Worm (Caenorhabditis elegans) whole organism, late embryonic: Measurements from ENCODE around the gene Y22D7AL.3.

Experiments used
- F13H6.1 ChIP-seq: sonication (generic microtip); optimal IDR thresholded peaks from 2 replicates; lab custom pipeline; 2016; ENCODE audit warnings: missing genetic modification characterization, missing compliant biosample characterization
- K02D7.2 ChIP-seq: sonication (generic microtip); optimal IDR thresholded peaks from 2 replicates; lab custom pipeline; 2017; ENCODE audit warnings: mild to moderate bottlenecking, missing genetic modification characterization, missing compliant biosample characterization
- Y22D7AL.16 ChIP-seq: sonication (generic microtip); optimal IDR thresholded peaks from 2 replicates; lab custom pipeline; 2016; ENCODE audit warnings: missing genetic modification characterization, missing compliant biosample characterization
- ahr-1 ChIP-seq: sonication (generic microtip); optimal IDR thresholded peaks from 2 replicates; lab custom pipeline; 2016; ENCODE audit warnings: missing genetic modification characterization, missing compliant biosample characterization
- ama-1 ChIP-seq: fragments of 150-350 bp; optimal IDR thresholded peaks from 2 replicates; lab custom pipeline; 2014
- ceh-18 ChIP-seq: sonication (generic microtip); optimal IDR thresholded peaks from 2 replicates; lab custom pipeline; 2016; ENCODE audit warnings: missing genetic modification characterization, missing compliant biosample characterization
- ceh-22 ChIP-seq: sonication (generic microtip); optimal IDR thresholded peaks from 2 replicates; lab custom pipeline; 2017; ENCODE audit warnings: missing biosample characterization, missing genetic modification characterization
- ceh-24 ChIP-seq: sonication (generic microtip); optimal IDR thresholded peaks from 2 replicates; lab custom pipeline; 2016; ENCODE audit warnings: mild to moderate bottlenecking, missing genetic modification characterization, missing compliant biosample characterization
- ceh-30 ChIP-seq: fragments of 150-350 bp; optimal IDR thresholded peaks from 2 replicates; lab custom pipeline; 2014; ENCODE audit warnings: missing biosample characterization, missing genetic modification characterization
- ceh-31 ChIP-seq: sonication (generic microtip); optimal IDR thresholded peaks from 2 replicates; lab custom pipeline; 2016; ENCODE audit warnings: missing genetic modification characterization, missing compliant biosample characterization
- ceh-48 ChIP-seq: sonication (generic microtip); optimal IDR thresholded peaks from 2 replicates; lab custom pipeline; 2016; ENCODE audit warnings: missing genetic modification characterization, inconsistent platforms, missing compliant biosample characterization
- ceh-6 ChIP-seq: fragments of 200-800 bp; sonication (Bioruptor generic); optimal IDR thresholded peaks from 2 replicates; lab custom pipeline; 2018; ENCODE audit warnings: mild to moderate bottlenecking, missing genetic modification characterization, missing compliant biosample characterization
- che-1 ChIP-seq: sonication (generic microtip); optimal IDR thresholded peaks from 2 replicates; lab custom pipeline; 2016; ENCODE audit warnings: mild to moderate bottlenecking, missing genetic modification characterization, missing compliant biosample characterization
- dmd-4 ChIP-seq: sonication (generic microtip); optimal IDR thresholded peaks from 2 replicates; lab custom pipeline; 2016; ENCODE audit warnings: borderline replicate concordance, missing genetic modification characterization, missing compliant biosample characterization
- elt-2 ChIP-seq: sonication (generic microtip); optimal IDR thresholded peaks from 2 replicates; lab custom pipeline; 2016; ENCODE audit warnings: missing genetic modification reagents, missing genetic modification characterization, missing compliant biosample characterization
- ets-4 ChIP-seq: sonication (generic microtip); optimal IDR thresholded peaks from 2 replicates; lab custom pipeline; 2016; ENCODE audit warnings: missing genetic modification characterization, missing compliant biosample characterization
- eyg-1 ChIP-seq: sonication (generic microtip); optimal IDR thresholded peaks from 2 replicates; lab custom pipeline; 2016; ENCODE audit warnings: missing genotype, missing genetic modification characterization, missing compliant biosample characterization
- fax-1 ChIP-seq: sonication (generic microtip); optimal IDR thresholded peaks from 2 replicates; lab custom pipeline; 2016; ENCODE audit warnings: missing genotype, missing genetic modification characterization, missing compliant biosample characterization
- fkh-10 ChIP-seq: fragments of 150-350 bp; optimal IDR thresholded peaks from 2 replicates; lab custom pipeline; 2014; ENCODE audit warnings: missing biosample characterization, missing genetic modification reagents, missing genetic modification characterization
- fkh-6 ChIP-seq: sonication (generic microtip); optimal IDR thresholded peaks from 2 replicates; lab custom pipeline; 2016; ENCODE audit warnings: missing genetic modification characterization, missing compliant biosample characterization
- gmeb-2 ChIP-seq: sonication (generic microtip); optimal IDR thresholded peaks from 2 replicates; lab custom pipeline; 2016; ENCODE audit warnings: missing genetic modification characterization, inconsistent platforms, missing compliant biosample characterization
- hlh-30 ChIP-seq: sonication (generic microtip); optimal IDR thresholded peaks from 2 replicates; lab custom pipeline; 2017; ENCODE audit warnings: antibody characterized with exemption, missing genetic modification characterization, missing compliant biosample characterization; ENCODE audit not compliant: insufficient read depth
- hlh-8 ChIP-seq: sonication (generic microtip); optimal IDR thresholded peaks from 2 replicates; lab custom pipeline; 2016; ENCODE audit warnings: missing genotype, missing genetic modification characterization, missing compliant biosample characterization
- lin-11 ChIP-seq: fragments of 200-800 bp; sonication (Bioruptor generic); optimal IDR thresholded peaks from 2 replicates; lab custom pipeline; 2018; ENCODE audit warnings: mild to moderate bottlenecking, missing genetic modification characterization, missing compliant biosample characterization
- mec-3 ChIP-seq: sonication (generic microtip); optimal IDR thresholded peaks from 2 replicates; lab custom pipeline; 2016; ENCODE audit warnings: borderline replicate concordance, missing genetic modification characterization, missing compliant biosample characterization
- nfya-1 ChIP-seq: sonication (generic microtip); optimal IDR thresholded peaks from 2 replicates; lab custom pipeline; 2017; ENCODE audit warnings: missing genetic modification characterization, mild to moderate bottlenecking, missing compliant biosample characterization, antibody characterized with exemption, moderate library complexity
- nhr-232 ChIP-seq: sonication (generic microtip); optimal IDR thresholded peaks from 2 replicates; lab custom pipeline; 2016; ENCODE audit warnings: missing genetic modification characterization, missing compliant biosample characterization
- npax-4 ChIP-seq: sonication (generic microtip); optimal IDR thresholded peaks from 2 replicates; lab custom pipeline; 2016; ENCODE audit warnings: missing genetic modification characterization, missing compliant biosample characterization
- pag-3 ChIP-seq: sonication (generic microtip); optimal IDR thresholded peaks from 2 replicates; lab custom pipeline; 2016; ENCODE audit warnings: missing compliant biosample characterization, missing genetic modification characterization, borderline replicate concordance
- pat-9 ChIP-seq: fragments of 200-800 bp; sonication (Bioruptor generic); optimal IDR thresholded peaks from 2 replicates; lab custom pipeline; 2018; ENCODE audit warnings: mild to moderate bottlenecking, missing genetic modification characterization, moderate library complexity, missing compliant biosample characterization
- pax-1 ChIP-seq: fragments of 150-350 bp; optimal IDR thresholded peaks from 2 replicates; lab custom pipeline; 2014; ENCODE audit warnings: missing biosample characterization, missing genetic modification characterization
- pqm-1 ChIP-seq: sonication (generic microtip); optimal IDR thresholded peaks from 2 replicates; lab custom pipeline; 2016; ENCODE audit warnings: missing genetic modification characterization, missing compliant biosample characterization
- ref-2 ChIP-seq: sonication (generic microtip); optimal IDR thresholded peaks from 2 replicates; lab custom pipeline; 2016; ENCODE audit warnings: missing genetic modification characterization, missing compliant biosample characterization
- rnt-1 ChIP-seq: sonication (generic microtip); optimal IDR thresholded peaks from 2 replicates; lab custom pipeline; 2016; ENCODE audit warnings: missing genetic modification characterization, missing compliant biosample characterization
- sox-4 ChIP-seq: sonication (generic microtip); optimal IDR thresholded peaks from 2 replicates; lab custom pipeline; 2017; ENCODE audit warnings: mild to moderate bottlenecking, missing genetic modification characterization, inconsistent platforms, missing compliant biosample characterization
- syd-9 ChIP-seq: sonication (generic microtip); optimal IDR thresholded peaks from 2 replicates; lab custom pipeline; 2016; ENCODE audit warnings: mild to moderate bottlenecking, missing genetic modification characterization, moderate library complexity, missing compliant biosample characterization
- unc-3 ChIP-seq, 2 experiments: fragments of 200-800 bp in 1 of 2; sonication (Bioruptor generic) in 1 of 2; sonication (generic microtip) in 1 of 2; conservative IDR thresholded peaks in 1 of 2; optimal IDR thresholded peaks in 1 of 2; 2 replicates each; pipeline versions ENCODE4 v1.3.6 to Lab custom; 2016 to 2022; ENCODE audit warnings: missing compliant biosample characterization in 2 of 2, missing genetic modification characterization in 2 of 2, missing genetic modification reagents in 1 of 2
- unc-42 ChIP-seq: sonication (generic microtip); optimal IDR thresholded peaks from 2 replicates; lab custom pipeline; 2016; ENCODE audit warnings: missing genotype, missing genetic modification characterization, missing compliant biosample characterization
- unc-55 ChIP-seq: sonication (generic microtip); optimal IDR thresholded peaks from 2 replicates; lab custom pipeline; 2017; ENCODE audit warnings: missing biosample characterization, missing genetic modification reagents, missing genetic modification characterization
- unc-86 ChIP-seq: sonication (generic microtip); optimal IDR thresholded peaks from 2 replicates; lab custom pipeline; 2016; ENCODE audit warnings: missing genetic modification characterization, missing compliant biosample characterization
- zip-5 ChIP-seq: sonication (generic microtip); optimal IDR thresholded peaks from 2 replicates; lab custom pipeline; 2016; ENCODE audit warnings: missing genetic modification characterization, missing compliant biosample characterization
- ztf-16 ChIP-seq: sonication (generic microtip); optimal IDR thresholded peaks from 2 replicates; lab custom pipeline; 2017; ENCODE audit warnings: missing genetic modification characterization, missing compliant biosample characterization

Gene Y22D7AL.3

DNA sequence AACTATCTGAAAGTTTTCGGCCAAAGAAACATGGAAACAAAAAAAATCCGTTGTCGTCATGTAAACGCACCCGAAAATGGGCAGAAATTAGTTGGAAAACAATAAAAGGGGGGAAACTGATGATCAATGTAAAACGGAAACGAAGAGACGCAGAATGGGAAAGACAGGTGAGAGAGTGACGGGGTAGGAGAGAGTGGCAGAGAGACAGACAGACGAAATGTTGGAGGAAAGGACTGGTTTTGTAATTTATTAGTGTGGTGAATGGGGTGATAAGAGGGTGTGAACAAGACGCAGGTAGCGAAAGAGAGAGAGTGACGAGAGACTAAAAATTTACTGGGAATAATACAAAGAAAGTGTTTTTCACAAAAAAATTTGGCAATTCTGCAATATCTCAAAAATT, 39.7 kb downstream of the Y22D7AL.3 start (continued):
- no peak for TF ChIP-seq lin-11 (tag; lab: Kevin White, UChicago)
- peak; percentile 35 for TF ChIP-seq nfya-1 (tag; lab: Kevin White, UChicago)
- TF ChIP-seq pat-9 (tag; lab: Kevin White, UChicago): no peak
- TF ChIP-seq eyg-1 (tag; lab: Kevin White, UChicago): no peak
- TF ChIP-seq npax-4 (tag; lab: Kevin White, UChicago): no peak
- no peak for TF ChIP-seq ahr-1 (tag; lab: Kevin White, UChicago)
- TF ChIP-seq ceh-24 (tag; lab: Kevin White, UChicago): no peak
- no peak for TF ChIP-seq syd-9 (tag; lab: Kevin White, UChicago)
- TF ChIP-seq hlh-30 (tag; lab: Kevin White, UChicago): no peak
- no peak for TF ChIP-seq che-1
- TF ChIP-seq ceh-31 (tag; lab: Kevin White, UChicago): peak; percentile 46
- TF ChIP-seq, all 69 proteins: peak for 9

DNA sequence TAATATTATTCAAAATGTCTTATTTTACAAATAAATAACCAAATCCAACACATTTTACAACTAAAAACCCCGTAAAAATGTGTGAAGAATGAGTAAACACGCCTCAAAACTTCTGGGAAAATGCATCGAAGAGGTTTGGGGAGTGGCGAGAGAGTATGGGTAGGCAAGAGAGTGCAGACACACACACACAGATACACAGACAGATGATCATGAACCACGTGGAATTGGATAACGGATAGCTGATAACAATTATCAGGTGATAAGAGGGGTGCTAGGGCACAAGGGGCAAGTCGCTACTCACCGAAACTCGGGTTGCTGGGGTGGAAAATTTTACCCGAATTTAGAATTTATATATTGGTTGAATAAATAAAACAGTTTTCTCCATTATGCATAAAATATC, 41.0 kb downstream of the Y22D7AL.3 start:
- TF ChIP-seq ceh-48 (tag; lab: Kevin White, UChicago) (no peak), ets-4 (no peak), hlh-30 (tag; lab: Kevin White, UChicago) (peak; percentile 51), pat-9 (tag; lab: Kevin White, UChicago) (no peak), fkh-6 (tag; lab: Kevin White, UChicago) (no peak), sox-4 (tag; lab: Kevin White, UChicago) (no peak), unc-3 (GFP tag; conservative IDR thresholded peaks at IDR 0.05; lab: Robert Waterston, UW) (no peak), unc-3 (tag; optimal IDR thresholded peaks at IDR 0.05; lab: Kevin White, UChicago) (no peak), elt-2 (peak; percentile 86), ref-2 (no peak), ceh-24 (tag; lab: Kevin White, UChicago) (no peak), pqm-1 (no peak), ztf-16 (tag; lab: Kevin White, UChicago) (no peak), unc-42 (tag; lab: Kevin White, UChicago) (no peak), ceh-18 (tag; lab: Kevin White, UChicago) (peak; percentile 33), ahr-1 (tag; lab: Kevin White, UChicago) (no peak)
- TF ChIP-seq, all 69 proteins: peak for 3

DNA sequence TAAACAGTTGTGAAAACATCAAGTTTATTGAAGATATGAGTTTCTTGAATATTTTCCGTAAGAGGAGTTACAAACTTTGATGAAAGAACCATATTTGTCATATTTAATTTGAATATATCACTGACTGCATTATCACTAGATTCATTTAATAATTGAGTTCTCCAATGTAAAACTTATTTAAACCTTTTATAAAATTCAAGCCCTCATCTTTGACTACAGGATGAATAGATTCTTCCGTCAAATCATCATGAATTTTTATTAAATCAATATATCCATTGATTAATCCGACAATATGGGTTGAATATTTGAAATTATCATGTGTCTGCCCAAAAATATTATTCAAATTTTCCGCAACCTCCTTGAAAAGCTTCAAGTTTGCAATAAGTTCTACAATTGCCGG, 46.7 kb downstream of the Y22D7AL.3 start, which contains the start of gene Y22D7AR.7:
Gene Y22D7AR.7, minus strand, starts transcription at position 101 of the 400 bp plus-strand sequence.
- no peak for TF ChIP-seq fkh-10 (GFP tag; lab: Kevin White, UChicago)
- TF ChIP-seq pag-3 (tag; lab: Kevin White, UChicago): no peak
- TF ChIP-seq mec-3 (tag; lab: Kevin White, UChicago): no peak
- TF ChIP-seq ref-2: no peak
- TF ChIP-seq pat-9 (tag; lab: Kevin White, UChicago): no peak
- TF ChIP-seq hlh-8 (tag; lab: Kevin White, UChicago): no peak
- TF ChIP-seq ceh-22: no peak
- TF ChIP-seq zip-5 (tag; lab: Kevin White, UChicago): no peak
- TF ChIP-seq ceh-30 (tag; lab: Kevin White, UChicago): no peak
- TF ChIP-seq, all 69 proteins: peak for 0

DNA sequence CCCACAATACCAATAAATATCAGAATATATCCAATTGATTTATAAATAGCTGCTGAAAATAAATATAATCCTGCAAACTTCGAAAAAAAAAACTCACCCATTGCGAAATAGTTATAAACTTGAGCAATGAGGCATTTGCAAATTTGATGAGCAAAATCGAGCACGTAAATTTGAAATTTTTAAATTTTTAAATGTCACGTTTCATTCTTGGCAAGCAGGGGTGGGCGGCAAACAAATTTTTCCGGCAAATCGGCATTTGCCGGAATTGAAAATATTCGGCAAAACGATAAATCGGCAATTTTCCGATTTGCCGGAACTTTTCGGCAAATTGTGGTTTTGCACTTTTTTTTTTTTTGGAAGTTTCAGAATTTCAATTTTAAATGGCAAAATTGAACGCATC, 48.7 kb downstream of the Y22D7AL.3 start, which contains the start of gene Y22D7AR.14:
Gene Y22D7AR.14, minus strand, starts transcription at position 101 of the 400 bp plus-strand sequence.
- TF ChIP-seq ama-1 (lab: Kevin White, UChicago) (no peak), dmd-4 (no peak), gmeb-2 (tag; lab: Kevin White, UChicago) (no peak), nhr-232 (tag; lab: Kevin White, UChicago) (no peak), fkh-6 (tag; lab: Kevin White, UChicago) (no peak), unc-86 (tag; lab: Kevin White, UChicago) (no peak), unc-42 (tag; lab: Kevin White, UChicago) (no peak), F13H6.1 (tag; lab: Kevin White, UChicago) (no peak), hlh-8 (tag; lab: Kevin White, UChicago) (no peak), ceh-6 (no peak), rnt-1 (tag; lab: Kevin White, UChicago) (no peak), Y22D7AL.16 (tag; lab: Kevin White, UChicago) (no peak), fax-1 (tag; lab: Kevin White, UChicago) (no peak), unc-55 (GFP tag; lab: Kevin White, UChicago) (no peak), pax-1 (tag; lab: Kevin White, UChicago) (no peak), ref-2 (no peak), K02D7.2 (tag; lab: Kevin White, UChicago) (no peak)
